Worm (Caenorhabditis elegans) whole organism, late embryonic: Measurements from ENCODE around the gene T02G5.3.

ENCODE experiments used
- K09A11.1 ChIP-seq: sonication (generic microtip); optimal IDR thresholded peaks from 2 replicates; lab custom pipeline; 2017; ENCODE audit warnings: antibody characterized with exemption, mild to moderate bottlenecking, missing genetic modification characterization, missing compliant biosample characterization; ENCODE audit not compliant: insufficient read depth
- ceh-9 ChIP-seq: sonication (generic microtip); optimal IDR thresholded peaks from 2 replicates; lab custom pipeline; 2016; ENCODE audit warnings: mild to moderate bottlenecking, missing genetic modification characterization, inconsistent platforms, missing compliant biosample characterization

- no peak for TF ChIP-seq ceh-9 (tag; lab: Kevin White, UChicago)
- TF ChIP-seq K09A11.1 (tag; lab: Kevin White, UChicago) = no peak
These were observed 38.9 kb downstream of the T02G5.3 start, which contains the start of the genes T07F8.4 and gld-3 for ce11 chrII:7131871-7132693.
